Fruit fly (Drosophila melanogaster): ENCODE data around the gene RpS27A.
A peak's percentile ranks its signal among the peaks of the same experiment; 100 is the strongest.

The RpS27A gene

dm6 chr2L:10381890-10382450 lies 26.2 kb upstream of the RpS27A start, which contains the start of gene CG5096 (continued):
- peak; percentile 96 for TF ChIP-seq Fer3 (tag; optimal IDR thresholded peaks at IDR 0.05)
- peak; percentile 41 for TF ChIP-seq CG7928 (GFP tag; optimal IDR thresholded peaks at IDR 0.05)
- no peak for TF ChIP-seq dan (GFP tag; IDR thresholded peaks at IDR 0.05)
- TF ChIP-seq CG13296 (GFP tag; optimal IDR thresholded peaks at IDR 0.05) = peak; percentile 94
- no peak for TF ChIP-seq CG14965 (GFP tag; optimal IDR thresholded peaks at IDR 0.05; ENCODE audit: borderline replicate concordance)
- peak; percentile 93 for TF ChIP-seq CG11695 (GFP tag; IDR thresholded peaks at IDR 0.05)
- no peak for TF ChIP-seq Scr (GFP tag; IDR thresholded peaks at IDR 0.05; ENCODE audit: partially characterized antibody)
- TF ChIP-seq vvl (GFP tag; IDR thresholded peaks at IDR 0.05) = peak; percentile 94
- TF ChIP-seq trh (GFP tag; optimal IDR thresholded peaks at IDR 0.05) = peak; percentile 51
- peak; percentile 86 for TF ChIP-seq CG17568 (GFP tag; optimal IDR thresholded peaks at IDR 0.05)
- peak; percentile 62 for TF ChIP-seq CG11398 (GFP tag; optimal IDR thresholded peaks at IDR 0.05)
- TF ChIP-seq hth (optimal IDR thresholded peaks at IDR 0.05) = no peak
- TF ChIP-seq CG8281 (tag; optimal IDR thresholded peaks at IDR 0.05) = peak; percentile 72
- TF ChIP-seq Stat92E (GFP tag; optimal IDR thresholded peaks at IDR 0.05) = no peak
- TF ChIP-seq lab (GFP tag; optimal IDR thresholded peaks at IDR 0.05) = peak; percentile 97
- no peak for TF ChIP-seq Rx (GFP tag; IDR thresholded peaks at IDR 0.05)
- peak; percentile 60 for TF ChIP-seq CG6254 (GFP tag; optimal IDR thresholded peaks at IDR 0.05)
- peak; percentile 93; the same call in 1 of the 2 replicates for TF ChIP-seq HLH3B (GFP tag; IDR thresholded peaks at IDR 0.05)
- TF ChIP-seq ATbp (GFP tag; optimal IDR thresholded peaks at IDR 0.05) = peak; percentile 82
- peak; percentile 87 for TF ChIP-seq CG11456 (GFP tag; IDR thresholded peaks at IDR 0.05)
- TF ChIP-seq D (optimal IDR thresholded peaks at IDR 0.05) = no peak
- TF ChIP-seq D (GFP tag; optimal IDR thresholded peaks at IDR 0.05) = peak; percentile 64
- TF ChIP-seq wdn (GFP tag; IDR thresholded peaks at IDR 0.05) = peak; percentile 79
- TF ChIP-seq CG11696 (GFP tag; IDR thresholded peaks at IDR 0.05) = peak; percentile 75
- TF ChIP-seq Nf-YA (GFP tag; IDR thresholded peaks at IDR 0.05) = peak; percentile 76
- TF ChIP-seq stwl (tag; optimal IDR thresholded peaks at IDR 0.05) = no peak
- peak; percentile 89 for TF ChIP-seq CG6854 (GFP tag; optimal IDR thresholded peaks at IDR 0.05)
- peak; percentile 90 for TF ChIP-seq CG2712 (tag; optimal IDR thresholded peaks at IDR 0.05)
- no peak for TF ChIP-seq chinmo (GFP tag; IDR thresholded peaks at IDR 0.05; ENCODE audit: partially characterized antibody)
- peak; percentile 84 for TF ChIP-seq CG18476 (GFP tag; optimal IDR thresholded peaks at IDR 0.05)
- peak; percentile 62 for TF ChIP-seq ssp (GFP tag; IDR thresholded peaks at IDR 0.05)
- peak; percentile 96 for TF ChIP-seq CG13894 (tag; optimal IDR thresholded peaks at IDR 0.05)
- TF ChIP-seq gfzf (GFP tag; optimal IDR thresholded peaks at IDR 0.05) = no peak
- TF ChIP-seq cad (GFP tag; optimal IDR thresholded peaks at IDR 0.05) = no peak
- TF ChIP-seq Ptx1 (GFP tag; IDR thresholded peaks at IDR 0.05) = peak; percentile 89
- peak; percentile 90 for TF ChIP-seq CG12659 (GFP tag; optimal IDR thresholded peaks at IDR 0.05)
- TF ChIP-seq mld (GFP tag; IDR thresholded peaks at IDR 0.05; ENCODE audit: partially characterized antibody) = no peak
- TF ChIP-seq eyg (GFP tag; optimal IDR thresholded peaks at IDR 0.05) = peak; percentile 69
- TF ChIP-seq CG7987 (GFP tag; optimal IDR thresholded peaks at IDR 0.05) = peak; percentile 80
- peak; percentile 49 for TF ChIP-seq CG2116 (GFP tag; optimal IDR thresholded peaks at IDR 0.05)
- peak; percentile 97 for TF ChIP-seq Med (GFP tag)
- peak; percentile 95 for TF ChIP-seq PHDP (tag; optimal IDR thresholded peaks at IDR 0.05)
- TF ChIP-seq Neu2 (GFP tag; optimal IDR thresholded peaks at IDR 0.05; ENCODE audit: borderline replicate concordance) = no peak
- TF ChIP-seq chm (GFP tag; IDR thresholded peaks at IDR 0.05) = peak; percentile 83
- no peak for TF ChIP-seq hb (GFP tag; IDR thresholded peaks at IDR 0.05; ENCODE audit: partially characterized antibody)
- TF ChIP-seq Lhr (GFP tag; optimal IDR thresholded peaks at IDR 0.05) = no peak
- TF ChIP-seq CG3847 (GFP tag; IDR thresholded peaks at IDR 0.05) = peak; percentile 82; the same call in 1 of the 2 replicates
- TF ChIP-seq Six4 (GFP tag; optimal IDR thresholded peaks at IDR 0.05) = peak; percentile 68
- TF ChIP-seq CG31388 (GFP tag; optimal IDR thresholded peaks at IDR 0.05) = peak; percentile 21
- TF ChIP-seq Hr39 (optimal IDR thresholded peaks at IDR 0.05) = no peak
